Fruit fly (Drosophila melanogaster) S2 (cell line): ENCODE data around the gene dnt.

Experiments used
- CG8478 ChIP-seq: fragments of >200 bp; optimal IDR thresholded peaks from 2 replicates; lab custom pipeline; 2018
- CTCF ChIP-seq, 2 experiments: fragments of >200 bp; optimal IDR thresholded peaks; 2 replicates each; lab custom pipeline; 2018

DNA sequence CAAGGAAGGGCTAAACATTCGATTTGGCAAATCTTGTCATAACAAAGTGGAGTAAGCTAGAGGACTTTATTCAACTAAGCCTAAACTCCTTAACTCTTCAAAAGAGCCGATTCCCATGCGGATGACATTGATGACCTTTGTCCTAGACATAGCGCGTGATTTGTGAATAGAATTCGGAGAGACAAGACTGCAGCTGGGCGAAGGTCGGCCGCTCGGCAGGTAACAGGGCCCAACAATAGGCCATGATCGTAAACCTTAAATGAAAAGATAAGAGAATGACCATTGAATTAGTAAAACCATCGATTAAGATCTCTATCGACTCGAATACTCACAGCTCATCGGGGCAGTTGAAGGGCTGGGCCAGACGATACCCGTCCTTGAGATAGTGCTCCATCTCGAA is 24.0 kb downstream of the dnt start:
- TF ChIP-seq CTCF (optimal IDR thresholded peaks at IDR 0.05; lab: Kevin White, UChicago) = no peak
- TF ChIP-seq CG8478 (lab: Kevin White, UChicago) = no peak
